Worm (Caenorhabditis elegans) whole organism, L1 larva: ENCODE data around the gene lmp-1.

Experiments used
- F16B12.6 ChIP-seq: fragments of 150-350 bp; optimal IDR thresholded peaks from 2 replicates; lab custom pipeline; 2014; ENCODE audit warnings: missing biosample characterization, missing genetic modification characterization
- ama-1 ChIP-seq: fragments of 150-350 bp; optimal IDR thresholded peaks from 2 replicates; lab custom pipeline; 2014
- ceh-8 ChIP-seq: fragments of 200-800 bp; sonication (Bioruptor generic); optimal IDR thresholded peaks from 2 replicates; lab custom pipeline; 2018; ENCODE audit warnings: mild to moderate bottlenecking, missing genetic modification characterization, moderate library complexity, missing compliant biosample characterization
- dsc-1 ChIP-seq: sonication (generic microtip); optimal IDR thresholded peaks from 2 replicates; lab custom pipeline; 2016; ENCODE audit warnings: mild to moderate bottlenecking, missing genetic modification characterization, missing compliant biosample characterization
- efl-1 ChIP-seq, 4 experiments: fragments of 150-350 bp; optimal IDR thresholded peaks in 3 of 4; peaks in 1 of 4; 1 replicate in 1 of 4; 2 replicates in 3 of 4; lab custom pipeline; 2014; ENCODE audit warnings: missing biosample characterization in 2 of 4, missing genetic modification characterization in 2 of 4, missing genetic modification reagents in 2 of 4
- elt-2 ChIP-seq: sonication (generic microtip); optimal IDR thresholded peaks from 2 replicates; lab custom pipeline; 2016; ENCODE audit warnings: missing genetic modification characterization, mild to moderate bottlenecking, inconsistent platforms, missing compliant biosample characterization, missing genetic modification reagents
- fkh-8 ChIP-seq: sonication (generic microtip); optimal IDR thresholded peaks from 2 replicates; lab custom pipeline; 2016; ENCODE audit warnings: mild to moderate bottlenecking, missing genetic modification characterization, missing compliant biosample characterization
- grh-1 ChIP-seq: fragments of 200-800 bp; sonication (Bioruptor generic); IDR thresholded peaks from 2 replicates; pipeline ENCODE4 v1.3.6; 2022; ENCODE audit warnings: missing genetic modification reagents, missing genetic modification characterization, missing compliant biosample characterization
- irx-1 ChIP-seq: sonication (generic microtip); optimal IDR thresholded peaks from 2 replicates; lab custom pipeline; 2016; ENCODE audit warnings: missing genetic modification characterization, missing compliant biosample characterization
- isw-1 ChIP-seq: fragments of 200-800 bp; sonication (Bioruptor generic); IDR thresholded peaks from 2 replicates; pipeline ENCODE4 v1.3.6; 2022; ENCODE audit warnings: missing genetic modification characterization, missing compliant biosample characterization
- jun-1 ChIP-seq: fragments of 150-350 bp; optimal IDR thresholded peaks from 2 replicates; lab custom pipeline; 2014; ENCODE audit warnings: missing biosample characterization, missing genetic modification reagents, missing genetic modification characterization
- lin-13 ChIP-seq: fragments of 150-350 bp; optimal IDR thresholded peaks from 2 replicates; lab custom pipeline; 2014; ENCODE audit warnings: missing biosample characterization, missing genetic modification reagents, missing genetic modification characterization
- lin-14 ChIP-seq: fragments of 200-800 bp; sonication (Bioruptor generic); optimal IDR thresholded peaks from 2 replicates; lab custom pipeline; 2018; ENCODE audit warnings: mild to moderate bottlenecking, missing genetic modification characterization, moderate library complexity, missing compliant biosample characterization
- lin-35 ChIP-seq, 2 experiments: fragments of 150-350 bp; optimal IDR thresholded peaks; 2 replicates each; lab custom pipeline; 2014; ENCODE audit warnings: missing biosample characterization in 2 of 2, missing genetic modification characterization in 2 of 2, missing genetic modification reagents in 2 of 2
- lir-3 ChIP-seq: sonication (generic microtip); optimal IDR thresholded peaks from 2 replicates; lab custom pipeline; 2016; ENCODE audit warnings: mild to moderate bottlenecking, missing genetic modification characterization, moderate library complexity, missing compliant biosample characterization; ENCODE audit not compliant: poor library complexity
- lsy-2 ChIP-seq, 2 experiments: fragments of 150-350 bp; optimal IDR thresholded peaks; 2 replicates each; lab custom pipeline; 2014; ENCODE audit warnings: missing biosample characterization in 2 of 2, missing genetic modification characterization in 2 of 2
- mdl-1 ChIP-seq, 2 experiments: fragments of 150-350 bp; optimal IDR thresholded peaks; 2 replicates each; lab custom pipeline; 2014 to 2017; ENCODE audit warnings: missing biosample characterization in 2 of 2, missing genetic modification characterization in 2 of 2, inconsistent platforms in 1 of 2
- mep-1 ChIP-seq: fragments of 150-350 bp; optimal IDR thresholded peaks from 2 replicates; lab custom pipeline; 2014; ENCODE audit warnings: missing biosample characterization, missing genetic modification characterization
- nhr-19 ChIP-seq: fragments of 200-800 bp; sonication (Bioruptor generic); conservative IDR thresholded peaks from 2 replicates; pipeline ENCODE4 v1.3.6; 2022; ENCODE audit warnings: missing genetic modification characterization, missing compliant biosample characterization
- nhr-20 ChIP-seq: sonication (generic microtip); optimal IDR thresholded peaks from 2 replicates; lab custom pipeline; 2016; ENCODE audit warnings: mild to moderate bottlenecking, missing genetic modification characterization, missing compliant biosample characterization
- nhr-47 ChIP-seq: sonication (generic microtip); optimal IDR thresholded peaks from 2 replicates; lab custom pipeline; 2016; ENCODE audit warnings: mild to moderate bottlenecking, missing genetic modification characterization, moderate library complexity, missing compliant biosample characterization
- nhr-71 ChIP-seq: sonication (generic microtip); optimal IDR thresholded peaks from 2 replicates; lab custom pipeline; 2016; ENCODE audit warnings: mild to moderate bottlenecking, missing genetic modification characterization, moderate library complexity, missing compliant biosample characterization
- nhr-84 ChIP-seq: sonication (generic microtip); optimal IDR thresholded peaks from 2 replicates; lab custom pipeline; 2017; ENCODE audit warnings: missing biosample characterization, missing genetic modification characterization
- pax-3 ChIP-seq: fragments of 200-800 bp; sonication (Bioruptor generic); optimal IDR thresholded peaks from 2 replicates; lab custom pipeline; 2018; ENCODE audit warnings: mild to moderate bottlenecking, missing genetic modification characterization, moderate library complexity, missing compliant biosample characterization
- pqm-1 ChIP-seq: sonication (generic microtip); optimal IDR thresholded peaks from 3 replicates; lab custom pipeline; 2017; ENCODE audit warnings: missing biosample characterization, missing genetic modification characterization
- rnt-1 ChIP-seq: sonication (generic microtip); optimal IDR thresholded peaks from 2 replicates; lab custom pipeline; 2016; ENCODE audit warnings: mild to moderate bottlenecking, missing genetic modification characterization, moderate library complexity, missing compliant biosample characterization
- skn-1 ChIP-seq: fragments of 150-350 bp; optimal IDR thresholded peaks from 2 replicates; lab custom pipeline; 2014; ENCODE audit warnings: missing biosample characterization, missing genetic modification characterization
- snpc-4 ChIP-seq: fragments of 150-350 bp; optimal IDR thresholded peaks from 2 replicates; lab custom pipeline; 2014; ENCODE audit warnings: missing biosample characterization, missing genetic modification characterization
- sox-4 ChIP-seq: sonication (generic microtip); optimal IDR thresholded peaks from 2 replicates; lab custom pipeline; 2016; ENCODE audit warnings: missing genetic modification characterization, missing compliant biosample characterization
- sptf-1 ChIP-seq: fragments of 150-350 bp; optimal IDR thresholded peaks from 2 replicates; lab custom pipeline; 2014; ENCODE audit warnings: missing biosample characterization, missing genetic modification characterization
- sup-37 ChIP-seq: fragments of 200-800 bp; sonication (Bioruptor generic); optimal IDR thresholded peaks from 2 replicates; lab custom pipeline; 2018; ENCODE audit warnings: mild to moderate bottlenecking, missing genetic modification characterization, missing compliant biosample characterization
- swsn-7 ChIP-seq: sonication (generic microtip); optimal IDR thresholded peaks from 2 replicates; lab custom pipeline; 2016; ENCODE audit warnings: missing genetic modification characterization, missing compliant biosample characterization
- tbx-2 ChIP-seq: sonication (generic microtip); optimal IDR thresholded peaks from 2 replicates; lab custom pipeline; 2016; ENCODE audit warnings: missing genetic modification characterization, missing compliant biosample characterization
- tlp-1 ChIP-seq: fragments of 150-350 bp; optimal IDR thresholded peaks from 2 replicates; lab custom pipeline; 2014; ENCODE audit warnings: missing biosample characterization, missing genetic modification characterization
- unc-30 ChIP-seq: sonication (generic microtip); optimal IDR thresholded peaks from 2 replicates; lab custom pipeline; 2017; ENCODE audit warnings: missing biosample characterization, missing genetic modification characterization
- unc-62 ChIP-seq: fragments of 150-350 bp; optimal IDR thresholded peaks from 2 replicates; lab custom pipeline; 2014; ENCODE audit warnings: missing biosample characterization, missing genetic modification reagents, missing genetic modification characterization
- unc-98 ChIP-seq: fragments of 200-800 bp; sonication (Bioruptor generic); IDR thresholded peaks from 2 replicates; pipeline ENCODE4 v1.3.6; 2022; ENCODE audit warnings: missing genetic modification characterization, missing compliant biosample characterization
- xbp-1 ChIP-seq: sonication (generic microtip); optimal IDR thresholded peaks from 2 replicates; lab custom pipeline; 2016; ENCODE audit warnings: missing genetic modification characterization, missing compliant biosample characterization
- ztf-4 ChIP-seq: fragments of 150-350 bp; optimal IDR thresholded peaks from 2 replicates; lab custom pipeline; 2014; ENCODE audit warnings: missing biosample characterization, missing genetic modification characterization

The lmp-1 gene

DNA sequence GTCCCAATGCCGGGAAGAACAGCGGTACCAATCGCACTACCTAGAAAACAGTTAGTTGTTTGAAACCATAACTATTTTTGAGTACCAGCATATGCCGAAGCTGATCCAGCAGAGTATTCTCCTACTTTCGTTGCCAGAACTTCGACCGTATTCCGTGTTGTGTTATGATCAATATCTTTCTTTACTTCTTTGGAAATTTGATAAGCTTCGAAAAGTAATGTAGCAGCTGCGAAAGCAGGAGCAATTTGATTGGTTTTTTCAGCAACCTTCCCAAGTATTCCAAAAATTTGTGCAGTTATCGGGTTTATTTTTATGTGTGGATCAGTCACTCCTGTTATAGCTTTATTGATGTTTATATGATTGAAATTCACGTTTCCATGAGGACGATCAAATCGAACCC is 17.4 kb downstream of the lmp-1 start:
- no peak for TF ChIP-seq pqm-1
- TF ChIP-seq skn-1 = no peak
- no peak for TF ChIP-seq ztf-4 (tag; lab: Kevin White, UChicago)

DNA sequence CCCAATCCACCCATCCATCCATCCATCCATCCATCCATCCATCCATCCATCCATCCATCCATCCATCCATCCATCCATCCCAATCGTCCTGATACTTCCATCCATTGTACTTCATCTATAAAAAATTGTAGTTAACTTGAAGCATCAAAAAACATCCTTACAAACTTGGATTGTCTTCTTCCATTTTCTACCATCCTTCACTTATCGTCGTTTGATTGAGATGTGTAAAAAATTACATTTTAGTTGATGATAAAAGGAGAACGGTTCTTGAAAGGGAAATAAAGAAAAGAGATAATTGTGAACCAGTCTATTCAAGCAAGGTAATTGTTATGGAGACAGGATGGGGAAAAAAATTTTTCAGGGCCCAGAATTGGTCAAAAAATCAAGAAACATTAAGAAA is 19.7 kb downstream of the lmp-1 start, which contains the start of gene C03B1.10:
Gene C03B1.10 (minus strand): TSS at position 101 of the 400 bp plus-strand sequence.
- TF ChIP-seq lin-35 (GFP tag; optimal IDR thresholded peaks at IDR 0.05; lab: Kevin White, UChicago) = no peak
- no peak for TF ChIP-seq ama-1
- TF ChIP-seq nhr-84 (tag; lab: Kevin White, UChicago) = no peak
- TF ChIP-seq rnt-1 (tag; lab: Kevin White, UChicago) = no peak
- no peak for TF ChIP-seq nhr-47 (tag; lab: Kevin White, UChicago)
- TF ChIP-seq snpc-4 = no peak
- no peak for TF ChIP-seq unc-30 (tag; lab: Kevin White, UChicago)
- TF ChIP-seq tbx-2 (tag; lab: Kevin White, UChicago) = no peak
- no peak for TF ChIP-seq ztf-4 (tag; lab: Kevin White, UChicago)

ce11 chrX:6355030-6355635 is 22.4 kb downstream of the lmp-1 start, which contains the start of gene C03B1.5:
Gene C03B1.5 (plus strand): TSS chrX:6355585.
- no peak for TF ChIP-seq grh-1 (GFP tag; lab: Robert Waterston, UW)
- peak; percentile 15 for TF ChIP-seq elt-2
- no peak for TF ChIP-seq efl-1 (optimal IDR thresholded peaks at IDR 0.05; lab: Kevin White, UChicago)
- TF ChIP-seq efl-1 (GFP tag; optimal IDR thresholded peaks at IDR 0.05 in 1 of 2; lab: Kevin White, UChicago) = peak in 1 of 2 experiments; percentile 91

- TF ChIP-seq lir-3 = no peak
- peak; percentile 15 for TF ChIP-seq xbp-1 (tag; lab: Kevin White, UChicago)
- no peak for TF ChIP-seq lsy-2 (tag; optimal IDR thresholded peaks at IDR 0.05; lab: Kevin White, UChicago)
- peak; percentile 51 for TF ChIP-seq nhr-71 (tag; lab: Kevin White, UChicago)
- TF ChIP-seq nhr-20 (tag; lab: Kevin White, UChicago) = peak; percentile 3
- peak; percentile 43 for TF ChIP-seq sox-4 (tag; lab: Kevin White, UChicago)
- peak; percentile 60 for TF ChIP-seq ceh-8 (GFP tag; lab: Kevin White, UChicago)
- TF ChIP-seq irx-1 (tag; lab: Kevin White, UChicago) = no peak
- no peak for TF ChIP-seq lin-13 (GFP tag; lab: Kevin White, UChicago)
- peak; percentile 78 for TF ChIP-seq fkh-8 (tag; lab: Kevin White, UChicago)
- no peak for TF ChIP-seq F16B12.6 (tag; lab: Kevin White, UChicago)
- no peak for TF ChIP-seq efl-1 (optimal IDR thresholded peaks at IDR 0.05; lab: Kevin White, UChicago)
- TF ChIP-seq efl-1 (GFP tag; optimal IDR thresholded peaks at IDR 0.05 in 1 of 2; lab: Kevin White, UChicago) = no peak
These were observed 23.7 kb downstream of the lmp-1 start for ce11 chrX:6353763-6354162.

ce11 chrX:6350016-6350415 is 27.5 kb downstream of the lmp-1 start, which contains the start of gene C03B1.6:
Gene C03B1.6 (plus strand): TSS chrX:6350316.
- TF ChIP-seq sptf-1 (no peak), dsc-1 (peak; percentile 7), unc-62 (GFP tag; lab: Kevin White, UChicago) (no peak)

ce11 chrX:6347013-6347412 is 30.5 kb downstream of the lmp-1 start, which contains the start of gene C03B1.9:
Gene C03B1.9 (minus strand): TSS chrX:6347113.
- TF ChIP-seq unc-98 (no peak), jun-1 (tag; lab: Kevin White, UChicago) (no peak), swsn-7 (tag; lab: Kevin White, UChicago) (no peak), xbp-1 (tag; lab: Kevin White, UChicago) (no peak), nhr-19 (GFP tag; lab: Robert Waterston, UW) (no peak), lir-3 (no peak), isw-1 (no peak), sup-37 (no peak), ama-1 (no peak), mep-1 (tag; lab: Kevin White, UChicago) (no peak), sptf-1 (no peak), lin-14 (GFP tag; lab: Kevin White, UChicago) (no peak), mdl-1 (tag; optimal IDR thresholded peaks at IDR 0.05; lab: Kevin White, UChicago) (no peak), ztf-4 (tag; lab: Kevin White, UChicago) (no peak), tlp-1 (no peak), pax-3 (tag; lab: Kevin White, UChicago) (no peak), lsy-2 (tag; optimal IDR thresholded peaks at IDR 0.05; lab: Kevin White, UChicago) (no peak)
